Worm (Caenorhabditis elegans) whole organism, L4/young adult: Measurements from ENCODE around the gene K08B12.3.

Experiments
- W03F9.2 ChIP-seq: fragments of 150-350 bp; optimal IDR thresholded peaks from 2 replicates; lab custom pipeline; 2014; ENCODE audit warnings: missing biosample characterization, missing genetic modification characterization
- dao-5 ChIP-seq: sonication (generic microtip); optimal IDR thresholded peaks from 2 replicates; lab custom pipeline; 2016; ENCODE audit warnings: missing genotype, missing genetic modification characterization, moderate library complexity, missing compliant biosample characterization
- him-1 ChIP-seq: sonication (generic microtip); optimal IDR thresholded peaks from 2 replicates; lab custom pipeline; 2016; ENCODE audit warnings: missing genotype, missing genetic modification reagents, missing genetic modification characterization, missing compliant biosample characterization

K08B12.3 gene

DNA sequence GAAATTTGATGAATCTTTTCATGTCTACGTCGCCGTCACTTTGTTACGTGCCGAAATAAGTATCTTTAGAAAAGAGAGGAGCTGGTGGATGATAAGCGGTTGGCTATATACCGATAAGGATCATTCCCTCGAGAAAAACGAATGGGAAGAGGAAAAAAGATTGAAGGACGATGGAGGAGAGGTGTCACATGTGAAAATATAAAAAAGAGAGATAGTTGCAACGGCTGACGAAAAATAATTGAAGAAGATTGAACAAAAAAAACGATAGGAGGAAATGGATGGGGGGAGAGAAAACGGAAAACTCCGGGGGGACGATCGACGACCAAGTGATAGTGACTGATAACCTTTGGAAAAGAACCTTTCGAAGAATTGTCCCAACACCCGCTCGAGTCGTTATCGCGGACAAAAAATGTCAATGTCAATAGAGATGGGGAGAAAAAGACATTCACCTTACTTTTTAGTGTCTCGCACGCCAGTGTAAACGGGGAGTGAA is 5.5 kb upstream of the K08B12.3 start:
- TF ChIP-seq him-1 (tag; lab: Kevin White, UChicago) = no peak
- no peak for TF ChIP-seq dao-5 (tag; lab: Kevin White, UChicago)
- TF ChIP-seq W03F9.2 = no peak

DNA sequence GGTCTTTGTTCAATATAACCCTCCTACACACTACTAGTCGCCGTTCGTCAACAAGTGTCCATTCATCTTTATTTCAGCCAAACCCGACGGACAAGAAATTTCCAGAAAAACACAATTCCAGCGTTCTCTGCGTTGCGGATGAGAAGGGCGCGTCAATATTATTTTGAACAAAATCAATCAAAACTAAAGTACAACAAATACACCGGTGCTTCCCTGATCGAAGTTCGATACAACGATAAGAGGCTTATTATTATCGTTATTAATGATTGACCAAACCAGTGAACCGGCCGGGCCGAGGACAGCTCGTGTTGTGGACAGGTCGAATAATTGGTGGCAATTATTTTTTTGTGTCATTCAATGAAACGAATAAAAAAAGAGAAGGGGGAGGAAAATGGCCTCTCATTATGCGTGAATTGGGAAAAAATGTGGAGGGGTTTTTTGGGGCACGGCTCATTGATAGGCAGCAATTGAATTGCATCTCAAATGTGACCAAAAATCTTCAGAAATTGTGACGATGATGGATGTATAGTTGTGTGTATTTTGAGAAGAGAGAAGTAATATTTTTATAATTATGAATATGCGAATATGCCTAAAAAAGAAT is 4.2 kb upstream of the K08B12.3 start:
- TF ChIP-seq dao-5 (tag; lab: Kevin White, UChicago) (no peak), him-1 (tag; lab: Kevin White, UChicago) (no peak)

DNA sequence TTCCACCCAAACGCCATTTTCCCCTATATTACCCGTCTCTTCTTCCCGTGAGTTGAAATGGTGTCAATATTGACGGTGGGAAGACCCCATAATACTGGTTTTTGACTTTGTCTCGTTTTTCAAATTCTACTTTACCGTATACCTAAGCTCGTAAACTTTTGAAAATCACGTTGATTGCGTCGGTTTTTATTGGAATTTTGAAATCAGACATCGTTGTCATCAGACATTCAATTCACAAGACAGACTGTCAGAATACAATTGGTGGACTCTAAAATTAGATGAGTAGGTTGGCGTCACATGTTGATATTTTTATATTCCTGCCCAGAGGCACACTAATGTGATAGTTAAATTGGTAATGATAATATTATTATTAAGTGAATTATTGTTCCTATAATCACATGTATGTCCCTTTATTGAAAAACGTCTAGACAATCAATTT is 3.1 kb upstream of the K08B12.3 start:
- no peak for TF ChIP-seq him-1 (tag; lab: Kevin White, UChicago)
- no peak for TF ChIP-seq W03F9.2
- TF ChIP-seq dao-5 (tag; lab: Kevin White, UChicago) = no peak

DNA sequence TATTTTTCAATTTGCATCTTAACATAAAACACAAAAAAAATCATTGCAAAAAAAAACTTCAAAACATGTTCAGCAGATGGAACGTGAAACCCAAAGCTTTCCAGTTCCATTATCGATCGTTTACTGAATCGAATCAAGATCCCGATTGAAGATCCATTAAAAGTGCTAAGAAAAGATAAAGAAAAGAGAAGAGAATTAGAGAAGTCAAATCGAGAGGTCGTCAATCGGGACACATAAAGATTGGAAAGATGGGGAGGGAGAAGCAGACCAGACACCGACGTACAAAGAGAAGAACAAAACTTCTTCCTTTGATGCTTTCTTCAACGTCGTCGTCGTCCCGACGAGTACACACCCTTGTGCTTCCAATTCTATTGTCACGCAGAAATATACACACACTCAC is 2.1 kb upstream of the K08B12.3 start:
- TF ChIP-seq him-1 (tag; lab: Kevin White, UChicago) (peak; percentile 10), W03F9.2 (no peak)

DNA sequence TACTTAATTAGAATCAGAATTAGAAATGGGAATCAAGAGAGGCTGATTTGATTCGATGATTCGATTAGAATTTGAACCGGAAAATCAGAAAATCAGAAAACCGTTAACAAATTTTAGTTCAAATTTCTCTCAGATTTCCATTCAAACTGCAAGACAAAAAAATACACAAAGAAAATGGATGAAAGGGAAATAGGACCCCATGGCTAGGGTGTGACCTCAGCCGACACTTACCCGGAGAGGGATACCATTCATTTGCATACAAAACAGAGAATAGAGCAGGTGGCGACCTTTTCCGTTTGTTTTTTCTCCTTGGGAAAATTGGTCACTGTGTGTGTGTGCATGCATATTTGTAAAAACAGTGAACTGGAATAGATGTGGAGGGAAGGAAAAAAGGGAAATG is 1.0 kb upstream of the K08B12.3 start:
- no peak for TF ChIP-seq W03F9.2
- TF ChIP-seq dao-5 (tag; lab: Kevin White, UChicago) = no peak
- no peak for TF ChIP-seq him-1 (tag; lab: Kevin White, UChicago)

DNA sequence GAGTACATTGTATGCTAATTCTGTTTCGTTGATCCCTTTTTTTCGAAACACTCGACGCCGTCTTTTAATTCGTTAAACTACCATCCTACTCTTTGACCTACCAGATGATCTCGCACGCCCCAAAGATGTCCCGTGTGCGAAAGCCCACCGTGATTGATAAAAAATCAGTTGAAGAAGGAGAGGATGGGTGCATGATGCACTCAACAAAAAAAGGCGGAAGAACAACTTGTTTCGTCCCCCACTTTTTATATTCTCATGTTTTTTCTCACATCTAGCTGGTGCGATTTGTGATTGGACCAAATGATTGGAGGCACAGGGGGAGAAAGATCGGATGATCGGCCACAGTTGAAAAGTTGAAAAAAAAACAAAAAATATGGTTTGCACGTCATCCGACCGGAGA is 3.4 kb downstream of the K08B12.3 start:
- TF ChIP-seq dao-5 (tag; lab: Kevin White, UChicago) = no peak
- no peak for TF ChIP-seq him-1 (tag; lab: Kevin White, UChicago)
- TF ChIP-seq W03F9.2 = no peak

DNA sequence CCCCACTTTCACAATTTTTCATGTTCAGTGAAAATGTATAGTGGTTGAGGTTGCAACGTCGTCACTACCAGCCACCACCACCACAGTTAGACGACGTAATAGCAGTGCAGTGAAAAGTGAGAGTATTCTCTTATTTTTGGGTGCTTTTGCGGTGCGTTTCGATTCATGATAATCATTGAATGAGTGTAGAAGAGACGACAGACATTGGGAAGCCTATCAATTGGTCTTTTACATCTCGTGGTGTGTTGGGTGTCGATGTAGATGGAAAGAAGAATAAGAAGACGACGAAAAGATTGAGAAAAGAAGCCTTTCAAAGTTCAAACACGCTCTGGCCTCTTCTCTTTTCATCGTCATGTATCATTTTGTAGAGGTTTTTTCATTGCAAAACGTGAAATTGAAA is 4.9 kb downstream of the K08B12.3 start:
- no peak for TF ChIP-seq W03F9.2
- no peak for TF ChIP-seq him-1 (tag; lab: Kevin White, UChicago)
- TF ChIP-seq dao-5 (tag; lab: Kevin White, UChicago) = no peak

DNA sequence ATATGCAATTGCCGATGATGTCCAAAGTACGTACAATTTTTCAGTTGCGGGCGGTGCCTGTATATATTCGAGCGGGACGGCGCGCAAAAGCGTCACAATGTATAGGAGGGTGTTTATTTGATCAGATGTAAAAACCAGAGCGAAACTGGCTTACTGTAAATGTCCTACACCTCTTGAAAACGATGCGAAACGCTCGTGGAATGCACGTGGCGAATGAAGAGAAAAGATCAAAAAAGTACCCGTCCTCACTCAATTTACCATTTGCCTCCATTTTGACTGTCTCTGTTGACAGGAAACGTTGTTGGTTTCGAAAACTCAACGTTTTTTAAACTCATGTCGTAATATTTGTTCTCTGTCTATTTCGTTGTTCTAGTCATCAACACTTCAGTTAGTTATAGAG is 5.8 kb downstream of the K08B12.3 start:
- TF ChIP-seq W03F9.2 = peak; percentile 21
- no peak for TF ChIP-seq dao-5 (tag; lab: Kevin White, UChicago)

DNA sequence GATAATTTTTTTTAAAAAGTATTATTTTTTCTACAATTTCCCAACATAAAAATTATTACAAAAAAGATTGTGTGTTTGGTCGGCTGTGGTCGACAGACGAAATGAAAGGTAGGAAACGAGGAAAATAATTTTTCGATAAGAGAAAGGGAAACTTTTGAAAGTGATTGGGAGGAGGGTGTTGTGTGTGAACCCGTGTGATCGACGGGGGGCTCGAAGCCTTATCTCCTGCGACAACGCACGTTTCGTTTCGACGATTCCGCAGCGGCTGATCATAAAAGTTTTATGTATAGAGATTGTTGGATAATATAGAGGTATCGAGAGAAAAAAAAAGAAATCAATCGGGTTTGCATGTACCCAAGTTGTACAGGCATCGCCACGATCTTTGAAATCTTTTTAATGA is 8.3 kb downstream of the K08B12.3 start:
- no peak for TF ChIP-seq him-1 (tag; lab: Kevin White, UChicago)
- TF ChIP-seq W03F9.2 = no peak
- no peak for TF ChIP-seq dao-5 (tag; lab: Kevin White, UChicago)

DNA sequence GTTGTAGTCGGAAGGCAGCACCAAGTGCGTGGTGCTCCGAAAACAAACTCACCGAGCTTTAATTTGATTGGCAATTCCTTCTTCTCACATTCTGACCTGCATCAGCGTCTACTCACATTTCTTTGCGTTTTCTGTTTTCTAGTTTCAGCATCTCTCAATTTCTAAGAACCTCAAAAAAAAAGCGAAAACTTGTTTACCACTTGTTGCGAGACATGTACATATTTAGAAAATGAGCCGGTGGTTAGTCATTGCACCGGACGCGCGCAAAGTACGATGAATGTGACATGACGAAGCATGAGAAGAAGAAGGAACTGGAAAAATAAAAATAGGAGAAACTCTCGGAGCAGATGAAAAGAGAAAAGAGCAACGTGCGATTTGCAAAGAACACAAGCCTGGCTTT is 9.7 kb downstream of the K08B12.3 start:
- TF ChIP-seq dao-5 (tag; lab: Kevin White, UChicago) (no peak), him-1 (tag; lab: Kevin White, UChicago) (peak; percentile 28)

DNA sequence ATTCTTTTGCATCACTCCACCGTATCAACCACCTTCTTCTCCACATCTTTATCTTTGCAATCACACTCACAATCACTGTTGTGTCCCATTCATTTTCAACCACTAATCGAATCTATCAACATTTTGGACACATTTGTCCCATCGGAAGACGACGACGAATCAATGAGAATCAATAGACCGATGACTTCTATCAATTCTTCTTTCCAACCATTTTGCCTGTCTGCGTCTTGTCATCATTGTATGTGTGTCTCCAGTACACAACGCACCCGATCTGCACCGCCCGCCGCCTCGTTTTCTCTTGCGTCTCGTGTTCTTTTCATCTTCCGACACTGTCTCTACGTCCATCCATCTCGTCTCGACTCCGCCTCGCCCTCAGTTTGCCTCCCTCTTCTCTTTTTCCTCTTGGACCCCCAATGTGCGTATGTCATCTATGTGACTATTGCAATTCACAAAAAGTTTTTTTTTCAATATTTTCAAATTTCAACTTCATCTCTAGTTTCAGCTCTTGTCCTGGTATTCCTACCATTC is 11.5 kb downstream of the K08B12.3 start, which contains the start of gene dmd-7:
dmd-7 (plus strand) TSS at position 478 of the 528 bp plus-strand sequence.
- peak; percentile 16 for TF ChIP-seq W03F9.2
- TF ChIP-seq him-1 (tag; lab: Kevin White, UChicago) = peak; percentile 46
- no peak for TF ChIP-seq dao-5 (tag; lab: Kevin White, UChicago)

DNA sequence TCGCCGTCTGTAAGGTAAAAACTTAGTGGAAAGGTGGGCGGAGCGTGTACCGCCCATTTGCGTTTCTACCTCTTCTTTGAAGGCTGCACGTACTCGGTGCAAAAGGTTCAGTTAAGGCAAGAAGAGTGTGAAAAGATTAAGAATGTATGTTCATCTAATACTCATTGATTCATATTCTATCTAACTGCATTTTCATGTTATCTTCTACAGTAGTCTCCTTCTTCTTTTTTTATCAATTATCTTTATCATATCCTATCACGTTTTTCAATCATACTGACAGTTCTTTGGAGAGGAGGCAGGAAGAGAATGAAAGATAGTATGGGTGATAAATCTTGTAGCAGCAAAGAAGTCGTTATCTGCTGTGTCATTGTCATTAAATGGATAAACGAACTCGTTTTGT is 12.4 kb downstream of the K08B12.3 start:
- TF ChIP-seq him-1 (tag; lab: Kevin White, UChicago) (no peak), W03F9.2 (no peak), dao-5 (tag; lab: Kevin White, UChicago) (no peak)

DNA sequence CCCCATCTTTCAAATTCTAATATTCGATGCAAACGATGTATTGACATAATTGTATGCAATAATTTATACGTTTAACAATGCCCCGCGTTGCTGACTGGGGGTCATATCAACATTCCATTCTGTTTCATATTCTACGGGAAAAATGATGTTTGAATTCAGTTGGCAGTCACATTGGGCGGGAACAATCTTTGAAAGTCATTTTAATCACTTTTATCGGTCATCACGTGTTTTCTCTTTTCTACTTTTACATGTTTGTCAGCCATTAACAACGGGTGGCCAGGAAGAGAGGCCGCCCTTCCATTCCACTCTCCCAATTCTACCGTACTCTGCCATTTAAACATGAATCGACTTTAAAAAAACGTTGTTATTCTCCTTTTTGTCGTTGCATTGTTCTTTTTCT is 13.7 kb downstream of the K08B12.3 start:
- TF ChIP-seq W03F9.2 (no peak), him-1 (tag; lab: Kevin White, UChicago) (no peak), dao-5 (tag; lab: Kevin White, UChicago) (no peak)

DNA sequence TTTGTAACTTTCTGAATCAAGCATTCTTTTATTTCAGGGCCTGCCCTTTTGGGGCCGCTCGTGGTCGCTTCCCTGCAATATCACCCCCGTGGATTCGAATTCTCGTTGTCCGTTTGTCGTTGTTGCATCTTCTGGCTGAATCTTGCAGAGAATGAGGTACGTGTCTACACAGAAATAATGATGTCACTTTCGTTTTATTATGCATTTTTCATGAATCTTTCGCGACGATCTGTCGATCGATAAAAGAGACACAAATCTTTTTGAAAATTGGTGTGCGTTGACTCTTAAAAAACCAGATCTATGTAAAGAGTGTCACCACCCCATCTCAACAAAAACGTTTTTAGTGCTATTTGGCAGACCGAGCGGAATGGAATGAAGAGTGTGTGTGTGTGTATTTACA is 14.2 kb downstream of the K08B12.3 start:
- TF ChIP-seq dao-5 (tag; lab: Kevin White, UChicago) (no peak), him-1 (tag; lab: Kevin White, UChicago) (no peak), W03F9.2 (no peak)
